Worm (Caenorhabditis elegans) whole organism, L2 larva: ENCODE measurements around the gene mrps-22.

Experiments used
- blmp-1 ChIP-seq: sonication (generic microtip); optimal IDR thresholded peaks from 2 replicates; lab custom pipeline; 2017; ENCODE audit warnings: missing genetic modification characterization, mild to moderate bottlenecking, missing compliant biosample characterization, antibody characterized with exemption, moderate library complexity; ENCODE audit not compliant: insufficient read depth
- lin-13 ChIP-seq: fragments of 150-350 bp; optimal IDR thresholded peaks from 2 replicates; lab custom pipeline; 2014; ENCODE audit warnings: missing biosample characterization, missing genetic modification reagents, missing genetic modification characterization
- nhr-12 ChIP-seq: fragments of 150-350 bp; optimal IDR thresholded peaks from 2 replicates; lab custom pipeline; 2014; ENCODE audit warnings: missing biosample characterization, missing genetic modification characterization
- nhr-23 ChIP-seq: fragments of 150-350 bp; optimal IDR thresholded peaks from 2 replicates; lab custom pipeline; 2014; ENCODE audit warnings: missing biosample characterization, missing genetic modification reagents, missing genetic modification characterization
- nhr-6 ChIP-seq: fragments of 150-350 bp; optimal IDR thresholded peaks from 2 replicates; lab custom pipeline; 2014; ENCODE audit warnings: missing biosample characterization, missing genetic modification characterization
- nhr-77 ChIP-seq: fragments of 150-350 bp; optimal IDR thresholded peaks from 2 replicates; lab custom pipeline; 2014; ENCODE audit warnings: missing biosample characterization, missing genetic modification characterization
- skn-1 ChIP-seq: sonication (generic microtip); optimal IDR thresholded peaks from 2 replicates; lab custom pipeline; 2017; ENCODE audit warnings: missing biosample characterization, missing genetic modification characterization
- sma-9 ChIP-seq, 2 experiments: fragments of 150-350 bp in 1 of 2; sonication (generic microtip) in 1 of 2; optimal IDR thresholded peaks; 2 replicates each; lab custom pipeline; 2014 to 2016; ENCODE audit warnings: missing genetic modification characterization in 2 of 2, mild to moderate bottlenecking in 1 of 2, missing biosample characterization in 1 of 2, missing compliant biosample characterization in 1 of 2, missing genetic modification reagents in 1 of 2, moderate library complexity in 1 of 2
- unc-39 ChIP-seq: fragments of 150-350 bp; optimal IDR thresholded peaks from 2 replicates; lab custom pipeline; 2014; ENCODE audit warnings: missing biosample characterization, missing genetic modification characterization
- unc-62 ChIP-seq: fragments of 150-350 bp; optimal IDR thresholded peaks from 2 replicates; lab custom pipeline; 2014; ENCODE audit warnings: missing biosample characterization, missing genetic modification reagents, missing genetic modification characterization

- TF ChIP-seq nhr-12 (tag; lab: Kevin White, UChicago), result no peak
- TF ChIP-seq nhr-23 (tag; lab: Kevin White, UChicago), result no peak
- no peak for TF ChIP-seq nhr-6 (tag; lab: Kevin White, UChicago)
- no peak for TF ChIP-seq blmp-1
- no peak for TF ChIP-seq lin-13
- no peak for TF ChIP-seq unc-39 (tag; lab: Kevin White, UChicago)
- no peak for TF ChIP-seq nhr-77 (tag; lab: Kevin White, UChicago)
- TF ChIP-seq sma-9 (GFP tag; optimal IDR thresholded peaks at IDR 0.05; lab: Kevin White, UChicago), result no peak
- no peak for TF ChIP-seq sma-9 (tag; optimal IDR thresholded peaks at IDR 0.05; lab: Kevin White, UChicago)
- TF ChIP-seq skn-1 (tag; lab: Kevin White, UChicago), result no peak
- no peak for TF ChIP-seq unc-62 (GFP tag; lab: Kevin White, UChicago)
These were observed 26.4 kb downstream of the mrps-22 start for ce11 chrII:10608821-10609220.
